Fruit fly (Drosophila melanogaster): ENCODE results near the gene Wwox.

DNA sequence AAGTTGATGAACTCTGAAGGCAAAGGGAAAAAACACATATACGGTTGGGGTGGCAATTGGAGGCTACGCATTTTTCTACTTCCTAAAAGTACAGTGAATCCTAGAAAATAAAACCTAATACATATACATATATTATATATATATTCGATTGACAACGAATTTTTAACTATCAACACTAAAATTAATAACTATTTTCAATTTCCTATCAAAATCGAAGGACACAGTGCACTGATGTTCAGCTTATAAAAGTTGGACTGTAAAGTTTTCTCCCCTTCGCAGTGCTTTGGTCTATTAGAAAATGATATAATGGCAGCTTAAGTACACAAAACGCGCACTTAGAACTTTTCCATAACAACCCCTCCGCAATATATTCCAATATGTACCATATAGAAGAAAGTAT is 41.2 kb downstream of the Wwox start:
- TF ChIP-seq CG17806 (tag; optimal IDR thresholded peaks at IDR 0.05) (no peak), Pif1B (GFP tag; optimal IDR thresholded peaks at IDR 0.05) (no peak), Pif1A (GFP tag; optimal IDR thresholded peaks at IDR 0.05) (no peak)
